Fruit fly (Drosophila melanogaster): ENCODE measurements around the gene mael.
A peak's percentile ranks its signal among the peaks of the same experiment; 100 is the strongest.

The mael gene

DNA sequence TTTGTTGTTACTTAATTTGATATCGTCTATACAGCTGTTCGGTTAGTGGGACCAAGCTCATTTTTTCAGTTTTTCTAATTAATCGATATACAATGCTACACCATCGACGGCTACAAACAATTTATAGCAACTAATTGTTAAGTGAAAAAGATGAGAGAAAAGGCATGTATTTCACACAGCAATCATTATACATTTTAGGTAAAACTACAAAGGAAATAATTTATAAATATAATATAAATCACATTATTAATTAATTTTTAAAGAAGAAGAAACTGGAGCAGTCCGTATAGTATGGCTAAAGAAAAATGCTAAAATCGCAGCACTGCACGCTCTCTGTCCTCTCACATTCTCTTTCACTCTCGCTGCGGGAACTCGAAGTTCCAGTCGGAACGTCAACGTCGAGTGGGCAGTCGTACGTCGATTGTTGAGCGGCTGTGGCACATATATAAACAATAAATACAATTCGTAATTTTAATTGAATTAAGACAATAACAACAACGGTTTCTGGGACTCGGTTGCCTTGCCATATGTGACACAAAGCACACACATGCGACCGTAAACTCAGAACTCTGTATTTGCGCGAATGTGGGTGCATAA, 6.8 kb downstream of the mael start, which contains the start of the genes CG14450 and CG11367 (continued):
- peak; percentile 86 to 91 for TF ChIP-seq Trl (optimal IDR thresholded peaks at IDR 0.05)
- peak; percentile 0 for TF ChIP-seq Trl (GFP tag; optimal IDR thresholded peaks at IDR 0.05)
- no peak for TF ChIP-seq pb (GFP tag; optimal IDR thresholded peaks at IDR 0.05)
- peak; percentile 77 for TF ChIP-seq Scr (GFP tag; IDR thresholded peaks at IDR 0.05; ENCODE audit: partially characterized antibody)
- peak; percentile 31 for TF ChIP-seq MTF-1 (GFP tag; optimal IDR thresholded peaks at IDR 0.05; ENCODE audit: borderline replicate concordance)
- TF ChIP-seq vnd (GFP tag; IDR thresholded peaks at IDR 0.05; ENCODE audit: partially characterized antibody): peak; percentile 48; the same call in 1 of the 3 replicates
- TF ChIP-seq her (GFP tag; optimal IDR thresholded peaks at IDR 0.05): no peak
- TF ChIP-seq ind (GFP tag; optimal IDR thresholded peaks at IDR 0.05): no peak
- TF ChIP-seq bigmax (GFP tag; optimal IDR thresholded peaks at IDR 0.05): no peak
- TF ChIP-seq lbe (GFP tag; optimal IDR thresholded peaks at IDR 0.05): peak; percentile 66
- TF ChIP-seq B-H2 (GFP tag; optimal IDR thresholded peaks at IDR 0.05): peak; percentile 41
- no peak for TF ChIP-seq Fer3 (tag; optimal IDR thresholded peaks at IDR 0.05)
- TF ChIP-seq wor (GFP tag; IDR thresholded peaks at IDR 0.05): no peak
- no peak for TF ChIP-seq oc (tag; optimal IDR thresholded peaks at IDR 0.05)
- TF ChIP-seq CG30020 (tag; optimal IDR thresholded peaks at IDR 0.05): peak; percentile 78
- no peak for TF ChIP-seq CG3065 (GFP tag; optimal IDR thresholded peaks at IDR 0.05)
- TF ChIP-seq prd (optimal IDR thresholded peaks at IDR 0.05): no peak
- 0 out of 3 replicates have a peak, but pooled peaks have one; percentile 10 for TF ChIP-seq prd (GFP tag; IDR thresholded peaks at IDR 0.05)
- TF ChIP-seq NC2α (GFP tag; optimal IDR thresholded peaks at IDR 0.05): no peak
- TF ChIP-seq salm (tag; optimal IDR thresholded peaks at IDR 0.05): peak; percentile 39
- TF ChIP-seq row (GFP tag; IDR thresholded peaks at IDR 0.05): peak; percentile 93
- no peak for TF ChIP-seq btn (GFP tag; optimal IDR thresholded peaks at IDR 0.05)
- no peak for TF ChIP-seq Fer2 (tag; optimal IDR thresholded peaks at IDR 0.05)
- TF ChIP-seq CG12769 (tag; optimal IDR thresholded peaks at IDR 0.05): peak; percentile 71
- TF ChIP-seq CG10462 (GFP tag; optimal IDR thresholded peaks at IDR 0.05): no peak
- no peak for TF ChIP-seq ap (GFP tag; IDR thresholded peaks at IDR 0.05)
- TF ChIP-seq CG17328 (GFP tag; IDR thresholded peaks at IDR 0.05): no peak
- no peak for TF ChIP-seq ken (GFP tag; IDR thresholded peaks at IDR 0.05)
- TF ChIP-seq emc (GFP tag; optimal IDR thresholded peaks at IDR 0.05): no peak
- TF ChIP-seq CG1832 (GFP tag; optimal IDR thresholded peaks at IDR 0.05): no peak
- no peak for TF ChIP-seq CG8944 (GFP tag; optimal IDR thresholded peaks at IDR 0.05)
- no peak for TF ChIP-seq CHES-1-like (GFP tag; optimal IDR thresholded peaks at IDR 0.05)
- TF ChIP-seq Mrtf (GFP tag; IDR thresholded peaks at IDR 0.05): no peak
- no peak for TF ChIP-seq luna (GFP tag; optimal IDR thresholded peaks at IDR 0.05)
- no peak for TF ChIP-seq Atf6 (GFP tag; IDR thresholded peaks at IDR 0.05)
- TF ChIP-seq CG18599 (GFP tag; optimal IDR thresholded peaks at IDR 0.05): peak; percentile 44
- no peak for TF ChIP-seq CG11504 (tag; optimal IDR thresholded peaks at IDR 0.05)
- TF ChIP-seq toy (GFP tag; IDR thresholded peaks at IDR 0.05): no peak
- TF ChIP-seq CG4404 (GFP tag; IDR thresholded peaks at IDR 0.05): no peak
- TF ChIP-seq CG11247 (GFP tag; IDR thresholded peaks at IDR 0.05): no peak
- TF ChIP-seq CG9797 (GFP tag; optimal IDR thresholded peaks at IDR 0.05): peak; percentile 66
- peak; percentile 48 for TF ChIP-seq CG18262 (tag; optimal IDR thresholded peaks at IDR 0.05)
- no peak for TF ChIP-seq CG42726 (GFP tag; IDR thresholded peaks at IDR 0.05; ENCODE audit: partially characterized antibody)
- no peak for TF ChIP-seq ttk (GFP tag; IDR thresholded peaks at IDR 0.05)
- no peak for TF ChIP-seq CG32767 (GFP tag; IDR thresholded peaks at IDR 0.05)
- no peak for TF ChIP-seq pho (GFP tag; optimal IDR thresholded peaks at IDR 0.05)
- no peak for TF ChIP-seq zfh2 (GFP tag; optimal IDR thresholded peaks at IDR 0.05)
- TF ChIP-seq E2f1 (GFP tag; IDR thresholded peaks at IDR 0.05): no peak
- TF ChIP-seq abd-A (tag; optimal IDR thresholded peaks at IDR 0.05): no peak
- TF ChIP-seq Neu2 (GFP tag; optimal IDR thresholded peaks at IDR 0.05; ENCODE audit: borderline replicate concordance): no peak
- TF ChIP-seq sna (GFP tag; IDR thresholded peaks at IDR 0.05; ENCODE audit: partially characterized antibody): peak; percentile 78

Data from whole organism, embryonic.